Worm (Caenorhabditis elegans) whole organism, late embryonic: ENCODE data around the gene flwr-1.

Experiments
- F13H6.1 ChIP-seq: sonication (generic microtip); optimal IDR thresholded peaks from 2 replicates; lab custom pipeline; 2016; ENCODE audit warnings: missing genetic modification characterization, missing compliant biosample characterization
- ceh-9 ChIP-seq: sonication (generic microtip); optimal IDR thresholded peaks from 2 replicates; lab custom pipeline; 2016; ENCODE audit warnings: mild to moderate bottlenecking, missing genetic modification characterization, inconsistent platforms, missing compliant biosample characterization
- dmd-4 ChIP-seq: sonication (generic microtip); optimal IDR thresholded peaks from 2 replicates; lab custom pipeline; 2016; ENCODE audit warnings: borderline replicate concordance, missing genetic modification characterization, missing compliant biosample characterization
- fkh-6 ChIP-seq: sonication (generic microtip); optimal IDR thresholded peaks from 2 replicates; lab custom pipeline; 2016; ENCODE audit warnings: missing genetic modification characterization, missing compliant biosample characterization

ce11 chrX:14959393-14960073 is 10.5 kb downstream of the flwr-1 start:
- no peak for TF ChIP-seq ceh-9 (tag; lab: Kevin White, UChicago)
- no peak for TF ChIP-seq dmd-4 (tag; lab: Kevin White, UChicago)
- no peak for TF ChIP-seq fkh-6 (tag; lab: Kevin White, UChicago)
- TF ChIP-seq F13H6.1 (tag; lab: Kevin White, UChicago), result no peak
